Worm (Caenorhabditis elegans) whole organism, L1 larva: ENCODE measurements around the gene B0564.2.

Experiments used
- F16B12.6 ChIP-seq: fragments of 150-350 bp; optimal IDR thresholded peaks from 2 replicates; lab custom pipeline; 2014; ENCODE audit warnings: missing biosample characterization, missing genetic modification characterization
- dpl-1 ChIP-seq, 3 experiments: fragments of 150-350 bp in 2 of 3; sonication (generic microtip) in 1 of 3; optimal IDR thresholded peaks; 2 replicates each; lab custom pipeline; 2014 to 2017; ENCODE audit warnings: missing biosample characterization in 3 of 3, missing genetic modification characterization in 3 of 3, missing genetic modification reagents in 3 of 3
- fkh-10 ChIP-seq: sonication (generic microtip); optimal IDR thresholded peaks from 2 replicates; lab custom pipeline; 2017; ENCODE audit warnings: missing biosample characterization, missing genetic modification reagents, missing genetic modification characterization
- nhr-237 ChIP-seq: fragments of 150-350 bp; optimal IDR thresholded peaks from 2 replicates; lab custom pipeline; 2014; ENCODE audit warnings: missing biosample characterization, missing genetic modification characterization
- rnt-1 ChIP-seq: sonication (generic microtip); optimal IDR thresholded peaks from 2 replicates; lab custom pipeline; 2016; ENCODE audit warnings: mild to moderate bottlenecking, missing genetic modification characterization, moderate library complexity, missing compliant biosample characterization
- skn-1 ChIP-seq: fragments of 150-350 bp; optimal IDR thresholded peaks from 2 replicates; lab custom pipeline; 2014; ENCODE audit warnings: missing biosample characterization, missing genetic modification characterization
- unc-62 ChIP-seq: fragments of 150-350 bp; optimal IDR thresholded peaks from 2 replicates; lab custom pipeline; 2014; ENCODE audit warnings: missing biosample characterization, missing genetic modification reagents, missing genetic modification characterization
- ztf-11 ChIP-seq, 2 experiments: sonication (generic microtip); optimal IDR thresholded peaks; 2 replicates each; lab custom pipeline; 2016 to 2017; ENCODE audit warnings: missing genetic modification characterization in 2 of 2, missing biosample characterization in 1 of 2, missing compliant biosample characterization in 1 of 2

- no peak for TF ChIP-seq fkh-10 (GFP tag; lab: Kevin White, UChicago)
- no peak for TF ChIP-seq unc-62 (GFP tag; lab: Kevin White, UChicago)
- no peak for TF ChIP-seq nhr-237 (tag; lab: Kevin White, UChicago)
- no peak for TF ChIP-seq rnt-1 (tag; lab: Kevin White, UChicago)
- no peak for TF ChIP-seq dpl-1 (GFP tag; optimal IDR thresholded peaks at IDR 0.05; lab: Kevin White, UChicago)
- TF ChIP-seq F16B12.6 (tag; lab: Kevin White, UChicago) = no peak
- no peak for TF ChIP-seq skn-1 (tag; lab: Kevin White, UChicago)
- no peak for TF ChIP-seq ztf-11 (tag; optimal IDR thresholded peaks at IDR 0.05; lab: Kevin White, UChicago)
Measured at ce11 chrIV:13112982-13113381, 5.5 kb downstream of the B0564.2 start, which contains the start of gene best-2.
